Worm (Caenorhabditis elegans): ENCODE measurements around the gene C06E7.2.

DNA sequence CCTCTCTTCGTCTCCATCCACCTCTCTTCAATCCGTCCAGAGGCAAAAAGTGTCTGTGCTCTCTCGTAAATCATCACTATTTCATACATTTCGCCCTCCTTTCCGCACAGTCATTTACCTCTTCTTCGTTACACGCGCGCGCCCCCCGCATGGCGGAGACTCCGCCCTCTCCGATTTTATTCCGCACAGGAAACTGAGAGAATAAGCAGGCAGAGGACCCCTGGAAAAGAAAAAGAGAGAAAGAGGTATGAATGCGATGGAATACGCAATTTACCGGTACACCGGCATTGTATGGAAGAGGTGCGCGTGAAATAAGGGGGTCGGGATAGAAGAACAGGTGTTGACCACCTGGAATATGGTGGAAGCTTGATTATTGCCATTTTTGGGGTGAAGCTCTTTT is 21.5 kb downstream of the C06E7.2 start:
- TF ChIP-seq ztf-11 (tag; optimal IDR thresholded peaks at IDR 0.05) (no peak), fos-1 (tag; optimal IDR thresholded peaks at IDR 0.05) (no peak), hlh-11 (tag; optimal IDR thresholded peaks at IDR 0.05) (no peak)

Measured in whole organism, L4 larva.